Worm (Caenorhabditis elegans): Measurements from ENCODE around the gene grd-5.

ce11 chrV:8623754-8624153 lies 4.9 kb downstream of the grd-5 start, which contains the start of gene F41E6.17:
- TF ChIP-seq unc-3 (GFP tag; conservative IDR thresholded peaks at IDR 0.05) (no peak), unc-3 (tag; optimal IDR thresholded peaks at IDR 0.05) (no peak), ceh-31 (tag; optimal IDR thresholded peaks at IDR 0.05) (no peak)
